Worm (Caenorhabditis elegans): Measurements from ENCODE around the gene clec-228.
"Not testable (repeated sequence)": the region's sequence is repeated elsewhere in the genome, so short reads cannot be mapped to it uniquely, and the experiment has no call there.

- TF ChIP-seq unc-62 (GFP tag; optimal IDR thresholded peaks at IDR 0.05); atf-7 (tag; optimal IDR thresholded peaks at IDR 0.05); dpl-1 (GFP tag; optimal IDR thresholded peaks at IDR 0.05); snpc-1.1 (tag; optimal IDR thresholded peaks at IDR 0.05; ENCODE audit: insufficient read depth); ama-1 (optimal IDR thresholded peaks at IDR 0.05); ama-1 (GFP tag; optimal IDR thresholded peaks at IDR 0.05): not testable (repeated sequence)
Measured at ce11 chrV:15320756-15321332, 18.4 kb downstream of the clec-228 start.
